Worm (Caenorhabditis elegans) whole organism, L2 larva: ENCODE results near the gene rde-12.

Experiments
- ZK546.5 ChIP-seq: sonication (generic microtip); optimal IDR thresholded peaks from 2 replicates; lab custom pipeline; 2017; ENCODE audit warnings: missing biosample characterization, missing genetic modification characterization
- ceh-82 ChIP-seq: fragments of 150-350 bp; optimal IDR thresholded peaks from 2 replicates; lab custom pipeline; 2014; ENCODE audit warnings: missing biosample characterization, missing genetic modification characterization
- egl-27 ChIP-seq: sonication (generic microtip); optimal IDR thresholded peaks from 3 replicates; lab custom pipeline; 2017; ENCODE audit warnings: missing biosample characterization, missing genetic modification reagents, missing genetic modification characterization
- lsy-2 ChIP-seq, 2 experiments: fragments of 150-350 bp in 1 of 2; sonication (generic microtip) in 1 of 2; optimal IDR thresholded peaks; 2 replicates each; lab custom pipeline; 2014 to 2017; ENCODE audit warnings: missing biosample characterization in 2 of 2, missing genetic modification characterization in 2 of 2
- mdl-1 ChIP-seq, 2 experiments: fragments of 150-350 bp in 1 of 2; sonication (generic microtip) in 1 of 2; optimal IDR thresholded peaks; 2 replicates each; lab custom pipeline; 2017; ENCODE audit warnings: missing biosample characterization in 2 of 2, missing genetic modification characterization in 2 of 2
- nhr-11 ChIP-seq: fragments of 150-350 bp; optimal IDR thresholded peaks from 2 replicates; lab custom pipeline; 2014; ENCODE audit warnings: missing biosample characterization, missing genetic modification characterization
- nhr-237 ChIP-seq: fragments of 150-350 bp; optimal IDR thresholded peaks from 2 replicates; lab custom pipeline; 2014; ENCODE audit warnings: missing biosample characterization, missing genetic modification characterization
- snpc-4 ChIP-seq: fragments of 150-350 bp; optimal IDR thresholded peaks from 2 replicates; lab custom pipeline; 2014; ENCODE audit warnings: missing biosample characterization, missing genetic modification characterization
- ztf-1 ChIP-seq: fragments of 200-800 bp; sonication (Bioruptor generic); conservative IDR thresholded peaks from 2 replicates; pipeline ENCODE4 v1.3.6; 2022; ENCODE audit warnings: missing genetic modification characterization, missing compliant biosample characterization

- TF ChIP-seq ZK546.5 (tag; lab: Kevin White, UChicago) (no peak), lsy-2 (tag; optimal IDR thresholded peaks at IDR 0.05; lab: Kevin White, UChicago) (no peak), nhr-237 (no peak), ztf-1 (GFP tag; lab: Robert Waterston, UW) (no peak), egl-27 (tag; lab: Kevin White, UChicago) (no peak), mdl-1 (tag; optimal IDR thresholded peaks at IDR 0.05; lab: Kevin White, UChicago) (no peak), ceh-82 (tag; lab: Kevin White, UChicago) (no peak), nhr-11 (tag; lab: Kevin White, UChicago) (no peak), snpc-4 (tag; lab: Kevin White, UChicago) (no peak)
Observed at ce11 chrV:13652322-13652721, 12.9 kb upstream of the rde-12 start.
